Fruit fly (Drosophila melanogaster) whole organism, prepupa: ENCODE measurements around the gene Gnf1.
A peak's percentile ranks its signal among the peaks of the same experiment; 100 is the strongest.

Experiments
- Blimp-1 ChIP-seq: fragments of 200-800 bp; sonication (Bioruptor generic); optimal IDR thresholded peaks from 3 replicates; lab custom pipeline; 2017; ENCODE audit warnings: missing biosample characterization, missing genetic modification characterization, mild to moderate bottlenecking, moderate library complexity, missing genetic modification reagents
- CG10631 ChIP-seq: fragments of 200-800 bp; sonication (Bioruptor generic); optimal IDR thresholded peaks from 2 replicates; lab custom pipeline; 2016; ENCODE audit warnings: missing biosample characterization, missing genetic modification characterization
- CG10669 ChIP-seq: fragments of 200-800 bp; sonication (Bioruptor generic); optimal IDR thresholded peaks from 3 replicates; lab custom pipeline; 2018; ENCODE audit warnings: missing biosample characterization, mild to moderate bottlenecking, missing genetic modification characterization, moderate library complexity
- CG11294 ChIP-seq: fragments of 200-800 bp; sonication (Bioruptor generic); IDR thresholded peaks from 2 replicates; pipeline ENCODE4 v1.3.6; 2022; ENCODE audit warnings: missing biosample characterization, missing genetic modification characterization
- CG11762 ChIP-seq: fragments of 200-800 bp; sonication (Bioruptor generic); optimal IDR thresholded peaks from 3 replicates; lab custom pipeline; 2016; ENCODE audit warnings: missing biosample characterization, missing genetic modification characterization; ENCODE audit not compliant: insufficient read depth
- CG11902 ChIP-seq: fragments of 200-800 bp; sonication (Bioruptor generic); optimal IDR thresholded peaks from 3 replicates; lab custom pipeline; 2016; ENCODE audit warnings: missing biosample characterization, missing genetic modification characterization
- CG1621 ChIP-seq: fragments of 200-800 bp; sonication (Bioruptor generic); optimal IDR thresholded peaks from 3 replicates; lab custom pipeline; 2018; ENCODE audit warnings: missing biosample characterization, mild to moderate bottlenecking, missing genetic modification characterization
- CG16779 ChIP-seq: fragments of 200-800 bp; sonication (Bioruptor generic); optimal IDR thresholded peaks from 3 replicates; lab custom pipeline; 2017; ENCODE audit warnings: missing biosample characterization, mild to moderate bottlenecking, missing genetic modification characterization
- CG3032 ChIP-seq: fragments of 200-800 bp; optimal IDR thresholded peaks from 2 replicates; lab custom pipeline; 2019; ENCODE audit warnings: missing biosample characterization, mild to moderate bottlenecking, missing genetic modification characterization, moderate library complexity
- CG32006 ChIP-seq: fragments of 200-800 bp; sonication (Bioruptor generic); optimal IDR thresholded peaks from 3 replicates; lab custom pipeline; 2017; ENCODE audit warnings: missing biosample characterization, mild to moderate bottlenecking, missing genetic modification characterization
- CG34406 ChIP-seq: fragments of 200-800 bp; sonication (Bioruptor generic); optimal IDR thresholded peaks from 3 replicates; lab custom pipeline; 2016; ENCODE audit warnings: missing biosample characterization, missing genetic modification characterization
- CG3919 ChIP-seq: fragments of 200-800 bp; sonication (Bioruptor generic); optimal IDR thresholded peaks from 3 replicates; lab custom pipeline; 2016; ENCODE audit warnings: missing biosample characterization, missing genetic modification characterization
- CG4318 ChIP-seq: fragments of 200-800 bp; sonication (Bioruptor generic); optimal IDR thresholded peaks from 3 replicates; lab custom pipeline; 2017; ENCODE audit warnings: missing biosample characterization, mild to moderate bottlenecking, missing genetic modification characterization
- CG6163 ChIP-seq: fragments of 200-800 bp; sonication (Bioruptor generic); IDR thresholded peaks from 3 replicates; pipeline ENCODE4 v1.3.6; 2022; ENCODE audit warnings: missing biosample characterization, missing genetic modification characterization
- CG6792 ChIP-seq: fragments of 200-800 bp; sonication (Bioruptor generic); optimal IDR thresholded peaks from 3 replicates; lab custom pipeline; 2016; ENCODE audit warnings: missing biosample characterization, missing genetic modification characterization
- CG6808 ChIP-seq: fragments of 200-800 bp; sonication (Bioruptor generic); optimal IDR thresholded peaks from 3 replicates; lab custom pipeline; 2017; ENCODE audit warnings: missing biosample characterization, missing genetic modification characterization, mild to moderate bottlenecking, moderate library complexity, missing genetic modification reagents
- CG6854 ChIP-seq: fragments of 200-800 bp; sonication (Bioruptor generic); optimal IDR thresholded peaks from 2 replicates; lab custom pipeline; 2017; ENCODE audit warnings: missing biosample characterization, mild to moderate bottlenecking, missing genetic modification characterization
- CG7368 ChIP-seq: fragments of 200-800 bp; sonication (Bioruptor generic); optimal IDR thresholded peaks from 3 replicates; lab custom pipeline; 2016; ENCODE audit warnings: missing biosample characterization, missing genetic modification characterization
- CG8119 ChIP-seq: fragments of 200-800 bp; sonication (Bioruptor generic); IDR thresholded peaks from 3 replicates; pipeline ENCODE4 v1.3.6; 2022; ENCODE audit warnings: missing biosample characterization, missing genetic modification characterization
- CG8319 ChIP-seq: fragments of 200-800 bp; sonication (Bioruptor generic); optimal IDR thresholded peaks from 3 replicates; lab custom pipeline; 2016; ENCODE audit warnings: missing biosample characterization, missing genetic modification characterization
- CG8632 ChIP-seq: fragments of 200-800 bp; sonication (Bioruptor generic); optimal IDR thresholded peaks from 3 replicates; lab custom pipeline; 2016; ENCODE audit warnings: missing biosample characterization, missing genetic modification characterization
- CG9139 ChIP-seq: fragments of 200-800 bp; sonication (Bioruptor generic); optimal IDR thresholded peaks from 3 replicates; lab custom pipeline; 2017; ENCODE audit warnings: missing biosample characterization, mild to moderate bottlenecking, missing genetic modification characterization
- Eip75B ChIP-seq: fragments of 200-800 bp; sonication (Bioruptor generic); optimal IDR thresholded peaks from 3 replicates; lab custom pipeline; 2016; ENCODE audit warnings: missing biosample characterization, missing genetic modification characterization
- Eip78C ChIP-seq: fragments of 200-800 bp; sonication (Bioruptor generic); peaks from one replicate; lab custom pipeline; 2016; ENCODE audit warnings: missing biosample characterization, missing genetic modification characterization
- Eip93F ChIP-seq: fragments of 200-800 bp; sonication (Bioruptor generic); optimal IDR thresholded peaks from 2 replicates; lab custom pipeline; 2016; ENCODE audit warnings: missing biosample characterization, mild to moderate bottlenecking, missing genetic modification characterization
- Ets21C ChIP-seq: fragments of 200-800 bp; sonication (Bioruptor generic); optimal IDR thresholded peaks from 3 replicates; lab custom pipeline; 2016; ENCODE audit warnings: missing biosample characterization, missing genetic modification characterization
- Ets96B ChIP-seq: fragments of 200-800 bp; optimal IDR thresholded peaks from 2 replicates; lab custom pipeline; 2019; ENCODE audit warnings: missing biosample characterization, mild to moderate bottlenecking, missing genetic modification characterization, moderate library complexity
- Gug ChIP-seq: fragments of 200-800 bp; sonication (Bioruptor generic); IDR thresholded peaks from 2 replicates; pipeline ENCODE4 v1.3.6; 2022; ENCODE audit warnings: missing biosample characterization, missing genetic modification characterization
- Hr38 ChIP-seq: sonication (Bioruptor generic); optimal IDR thresholded peaks from 2 replicates; lab custom pipeline; 2016; ENCODE audit warnings: missing biosample characterization, missing genetic modification characterization
- Hr39 ChIP-seq: fragments of 200-800 bp; sonication (Bioruptor generic); optimal IDR thresholded peaks from 2 replicates; lab custom pipeline; 2016; ENCODE audit warnings: missing biosample characterization, missing genetic modification characterization
- Met ChIP-seq: fragments of 200-800 bp; sonication (Bioruptor generic); optimal IDR thresholded peaks from 3 replicates; lab custom pipeline; 2016; ENCODE audit warnings: missing biosample characterization, missing genetic modification characterization
- OdsH ChIP-seq: fragments of 200-800 bp; sonication (Bioruptor generic); optimal IDR thresholded peaks from 3 replicates; lab custom pipeline; 2016; ENCODE audit warnings: missing biosample characterization, missing genetic modification characterization
- Smox ChIP-seq: fragments of 200-800 bp; sonication (Bioruptor generic); optimal IDR thresholded peaks from 3 replicates; lab custom pipeline; 2016; ENCODE audit warnings: missing biosample characterization, missing genetic modification characterization
- Sox102F ChIP-seq: fragments of 200-800 bp; sonication (Bioruptor generic); optimal IDR thresholded peaks from 2 replicates; lab custom pipeline; 2016; ENCODE audit warnings: missing biosample characterization, mild to moderate bottlenecking, missing genetic modification characterization
- Sox14 ChIP-seq: fragments of 200-800 bp; sonication (Bioruptor generic); optimal IDR thresholded peaks from 3 replicates; lab custom pipeline; 2016; ENCODE audit warnings: missing biosample characterization, missing genetic modification characterization
- Sox15 ChIP-seq: fragments of 200-800 bp; sonication (Bioruptor generic); optimal IDR thresholded peaks from 3 replicates; lab custom pipeline; 2016; ENCODE audit warnings: missing biosample characterization, missing genetic modification characterization
- achi ChIP-seq: fragments of 200-800 bp; sonication (Bioruptor generic); optimal IDR thresholded peaks from 3 replicates; lab custom pipeline; 2016; ENCODE audit warnings: missing biosample characterization, missing genetic modification characterization
- acj6 ChIP-seq: fragments of 200-800 bp; sonication (Bioruptor generic); optimal IDR thresholded peaks from 3 replicates; lab custom pipeline; 2016; ENCODE audit warnings: missing biosample characterization, missing genetic modification characterization
- dac ChIP-seq: fragments of 200-800 bp; sonication (Bioruptor generic); optimal IDR thresholded peaks from 2 replicates; lab custom pipeline; 2017; ENCODE audit warnings: missing biosample characterization, mild to moderate bottlenecking, missing genetic modification characterization
- dsx ChIP-seq: fragments of 200-800 bp; optimal IDR thresholded peaks from 3 replicates; lab custom pipeline; 2019; ENCODE audit warnings: missing biosample characterization, mild to moderate bottlenecking, missing genetic modification characterization, moderate library complexity; ENCODE audit not compliant: poor library complexity, severe bottlenecking
- eg ChIP-seq: fragments of 200-800 bp; sonication (Bioruptor generic); IDR thresholded peaks from 3 replicates; pipeline ENCODE4 v1.3.6; 2022; ENCODE audit warnings: missing biosample characterization, missing genetic modification characterization
- esn ChIP-seq: fragments of 200-800 bp; sonication (Bioruptor generic); optimal IDR thresholded peaks from 2 replicates; lab custom pipeline; 2016; ENCODE audit warnings: missing biosample characterization, mild to moderate bottlenecking, missing genetic modification characterization, moderate library complexity
- fd59A ChIP-seq: fragments of 200-800 bp; sonication (Bioruptor generic); optimal IDR thresholded peaks from 2 replicates; lab custom pipeline; 2017; ENCODE audit warnings: missing biosample characterization, mild to moderate bottlenecking, missing genetic modification characterization, missing genetic modification reagents
- lz ChIP-seq: fragments of 200-800 bp; sonication (Bioruptor generic); optimal IDR thresholded peaks from 3 replicates; lab custom pipeline; 2016; ENCODE audit warnings: missing biosample characterization, missing genetic modification characterization
- net ChIP-seq: fragments of 200-800 bp; sonication (Bioruptor generic); optimal IDR thresholded peaks from 3 replicates; lab custom pipeline; 2016; ENCODE audit warnings: missing biosample characterization, missing genetic modification characterization
- pdm3 ChIP-seq: fragments of 200-800 bp; sonication (Bioruptor generic); optimal IDR thresholded peaks from 3 replicates; lab custom pipeline; 2016; ENCODE audit warnings: missing biosample characterization, missing genetic modification characterization
- salr ChIP-seq, 2 experiments: fragments of 200-800 bp; sonication (Bioruptor generic); optimal IDR thresholded peaks; 3 replicates each; lab custom pipeline; 2016 to 2018; ENCODE audit warnings: missing biosample characterization in 2 of 2, missing genetic modification characterization in 2 of 2, mild to moderate bottlenecking in 1 of 2
- spab ChIP-seq: fragments of 200-800 bp; sonication (Bioruptor generic); optimal IDR thresholded peaks from 2 replicates; lab custom pipeline; 2017; ENCODE audit warnings: missing biosample characterization, mild to moderate bottlenecking, missing genetic modification characterization, missing genetic modification reagents
- ss ChIP-seq, 2 experiments: fragments of 200-800 bp; sonication (Bioruptor generic); optimal IDR thresholded peaks; 2 replicates in 1 of 2; 3 replicates in 1 of 2; lab custom pipeline; 2017 to 2018; ENCODE audit warnings: mild to moderate bottlenecking in 2 of 2, missing biosample characterization in 2 of 2, missing genetic modification characterization in 2 of 2, moderate library complexity in 1 of 2
- topi ChIP-seq: fragments of 200-800 bp; sonication (Bioruptor generic); optimal IDR thresholded peaks from 3 replicates; lab custom pipeline; 2016; ENCODE audit warnings: missing biosample characterization, missing genetic modification characterization
- vri ChIP-seq: fragments of 200-800 bp; sonication (Bioruptor generic); optimal IDR thresholded peaks from 3 replicates; lab custom pipeline; 2016; ENCODE audit warnings: missing biosample characterization, mild to moderate bottlenecking, missing genetic modification characterization

Gnf1 gene

DNA sequence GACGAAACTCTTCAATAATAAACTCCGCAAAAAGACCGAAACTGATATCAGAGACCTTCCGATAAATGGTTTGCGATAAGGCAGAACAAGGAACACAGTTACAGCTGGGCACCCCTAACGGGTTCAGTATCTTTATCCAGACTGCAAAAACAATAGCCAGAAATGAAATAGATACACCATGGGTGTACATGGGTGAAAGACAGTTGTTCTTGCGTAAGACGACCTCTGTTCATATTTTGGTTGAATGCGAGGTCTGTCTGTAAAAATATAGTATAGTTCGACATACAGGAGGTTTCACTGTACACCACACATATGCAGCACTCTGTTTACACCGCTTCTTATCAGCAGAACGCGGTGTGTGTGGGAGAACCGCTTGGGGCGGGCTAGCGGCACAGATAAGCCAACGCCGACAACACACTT is 5.7 kb downstream of the Gnf1 start:
- TF ChIP-seq net (GFP tag; lab: Kevin White, UChicago) = peak; percentile 66
- TF ChIP-seq CG8319 (GFP tag; lab: Kevin White, UChicago) = peak; percentile 62
- TF ChIP-seq CG9139 (GFP tag; lab: Kevin White, UChicago) = peak; percentile 48
- peak; percentile 85 for TF ChIP-seq Hr39 (GFP tag; lab: Kevin White, UChicago)
- peak; percentile 56 for TF ChIP-seq CG3032 (tag; lab: Kevin White, UChicago)
- TF ChIP-seq spab (GFP tag; lab: Kevin White, UChicago) = peak; percentile 5
- peak; percentile 62 for TF ChIP-seq CG11902 (GFP tag; lab: Kevin White, UChicago)
- TF ChIP-seq dac (GFP tag; lab: Kevin White, UChicago) = peak; percentile 43
- TF ChIP-seq CG6163 (GFP tag; lab: Robert Waterston, UW) = peak; percentile 83
- TF ChIP-seq OdsH = peak; percentile 78
- peak; percentile 61 for TF ChIP-seq CG7368
- peak; percentile 68 for TF ChIP-seq CG32006
- TF ChIP-seq eg (GFP tag; lab: Robert Waterston, UW) = peak; percentile 59; the same call in 2 of the 3 replicates
- peak; percentile 91 for TF ChIP-seq Eip78C (GFP tag; lab: Kevin White, UChicago)
- peak in 1 of 2 experiments; percentile 52 for TF ChIP-seq salr (GFP tag; optimal IDR thresholded peaks at IDR 0.05; lab: Kevin White, UChicago)
- TF ChIP-seq achi (GFP tag; lab: Kevin White, UChicago) = peak; percentile 60
- TF ChIP-seq Ets96B (tag; lab: Kevin White, UChicago) = peak; percentile 49
- peak; percentile 85 for TF ChIP-seq Met
- peak; percentile 65 for TF ChIP-seq CG8632
- peak; percentile 78 for TF ChIP-seq pdm3 (GFP tag; lab: Kevin White, UChicago)
- TF ChIP-seq topi (GFP tag; lab: Kevin White, UChicago) = peak; percentile 75
- TF ChIP-seq CG11294 = peak; percentile 30; the same call in 1 of the 2 replicates
- peak; percentile 62 for TF ChIP-seq CG6854 (GFP tag; lab: Kevin White, UChicago)
- TF ChIP-seq CG16779 = peak; percentile 39
- TF ChIP-seq CG4318 (GFP tag; lab: Kevin White, UChicago) = peak; percentile 42
- TF ChIP-seq CG10631 = peak; percentile 60
- peak; percentile 61 for TF ChIP-seq Sox15 (GFP tag; lab: Kevin White, UChicago)
- TF ChIP-seq vri (GFP tag; lab: Kevin White, UChicago) = peak; percentile 90
- peak; percentile 36 for TF ChIP-seq CG6808 (GFP tag; lab: Kevin White, UChicago)
- TF ChIP-seq Eip75B (GFP tag; lab: Kevin White, UChicago) = peak; percentile 82
- TF ChIP-seq ss (GFP tag; optimal IDR thresholded peaks at IDR 0.05; lab: Kevin White, UChicago) = peak; percentile 21 to 55
- TF ChIP-seq CG1621 = peak; percentile 45
- TF ChIP-seq CG11762 (GFP tag; lab: Kevin White, UChicago) = peak; percentile 25
- TF ChIP-seq Hr38 = no peak
- TF ChIP-seq dsx (GFP tag; lab: Kevin White, UChicago) = peak; percentile 14
- TF ChIP-seq CG8119 (GFP tag; lab: Robert Waterston, UW) = no peak
- TF ChIP-seq Eip93F (GFP tag; lab: Kevin White, UChicago) = peak; percentile 55
- TF ChIP-seq CG10669 (GFP tag; lab: Kevin White, UChicago) = peak; percentile 72
- TF ChIP-seq CG3919 (GFP tag; lab: Kevin White, UChicago) = peak; percentile 74
- peak; percentile 75 for TF ChIP-seq acj6 (GFP tag; lab: Kevin White, UChicago)
- peak; percentile 47 for TF ChIP-seq Blimp-1 (GFP tag; lab: Kevin White, UChicago)
- TF ChIP-seq esn = peak; percentile 86
- TF ChIP-seq lz (GFP tag; lab: Kevin White, UChicago) = peak; percentile 85
- peak; percentile 74 for TF ChIP-seq Ets21C (GFP tag; lab: Kevin White, UChicago)
- TF ChIP-seq Sox14 (GFP tag; lab: Kevin White, UChicago) = peak; percentile 89
- TF ChIP-seq Sox102F (GFP tag; lab: Kevin White, UChicago) = peak; percentile 84
- peak; percentile 34 for TF ChIP-seq fd59A (GFP tag; lab: Kevin White, UChicago)
- TF ChIP-seq Smox (GFP tag; lab: Kevin White, UChicago) = peak; percentile 81
- peak; percentile 51; the same call in 1 of the 2 replicates for TF ChIP-seq Gug (GFP tag; lab: Robert Waterston, UW)
- TF ChIP-seq CG6792 (GFP tag; lab: Kevin White, UChicago) = peak; percentile 73
- peak; percentile 71 for TF ChIP-seq CG34406 (GFP tag; lab: Kevin White, UChicago)
